Worm (Caenorhabditis elegans) whole organism, mixed stage, embryonic: ENCODE data around the gene F25B5.6.

ENCODE experiments used
- blmp-1 ChIP-seq: fragments of 150-350 bp; optimal IDR thresholded peaks from 2 replicates; lab custom pipeline; 2014; ENCODE audit warnings: missing biosample characterization, missing genetic modification characterization
- unc-39 ChIP-seq: fragments of 150-350 bp; optimal IDR thresholded peaks from 2 replicates; lab custom pipeline; 2014; ENCODE audit warnings: missing biosample characterization, missing genetic modification characterization
- zip-8 ChIP-seq: fragments of 150-350 bp; optimal IDR thresholded peaks from 2 replicates; lab custom pipeline; 2014; ENCODE audit warnings: missing biosample characterization, missing genetic modification characterization
- ztf-11 ChIP-seq: fragments of 150-350 bp; optimal IDR thresholded peaks from 2 replicates; lab custom pipeline; 2014; ENCODE audit warnings: missing biosample characterization, missing genetic modification characterization

ce11 chrIII:5951589-5952378 is 3.3 kb upstream of the F25B5.6 start:
- TF ChIP-seq blmp-1 (tag; lab: Kevin White, UChicago) (no peak), unc-39 (no peak), ztf-11 (no peak), zip-8 (no peak)
